Worm (Caenorhabditis elegans): ENCODE results near the gene ZC376.8.

The ZC376.8 gene

DNA sequence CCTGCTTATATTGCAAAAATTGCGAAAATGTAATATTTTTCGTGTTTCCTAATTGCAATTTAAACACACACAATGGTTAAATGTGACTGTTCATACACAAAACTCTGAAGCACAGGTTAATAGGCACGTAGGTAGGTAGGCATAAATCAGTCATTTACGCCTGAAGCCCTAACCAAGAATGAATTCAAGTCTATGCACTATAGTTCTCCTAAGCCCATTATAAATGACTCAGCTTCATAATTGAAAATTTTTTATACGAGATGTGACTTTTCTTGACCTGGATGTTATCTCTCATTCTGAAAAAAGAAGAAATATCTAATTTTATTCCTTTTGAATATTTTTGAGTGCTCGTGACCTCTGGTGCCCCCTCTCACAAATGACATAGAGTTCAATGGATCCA is 38.2 kb upstream of the ZC376.8 start:
- TF ChIP-seq flt-1 (GFP tag; IDR thresholded peaks at IDR 0.05) (no peak), pes-1 (GFP tag; IDR thresholded peaks at IDR 0.05) (no peak), tbx-11 (GFP tag; IDR thresholded peaks at IDR 0.05) (no peak), ceh-13 (GFP tag; optimal IDR thresholded peaks at IDR 0.05) (no peak), hmbx-1 (tag; optimal IDR thresholded peaks at IDR 0.05) (no peak), sea-1 (GFP tag; conservative IDR thresholded peaks at IDR 0.05) (no peak), B0310.2 (tag; optimal IDR thresholded peaks at IDR 0.05) (no peak), hmg-4 (GFP tag; optimal IDR thresholded peaks at IDR 0.05) (no peak), hnd-1 (tag; optimal IDR thresholded peaks at IDR 0.05) (no peak), F13C5.2 (tag; optimal IDR thresholded peaks at IDR 0.05) (no peak), ceh-36 (tag; optimal IDR thresholded peaks at IDR 0.05) (no peak), tra-4 (tag; optimal IDR thresholded peaks at IDR 0.05) (no peak), scrt-1 (GFP tag; IDR thresholded peaks at IDR 0.05) (no peak), ets-7 (tag; optimal IDR thresholded peaks at IDR 0.05) (no peak)

- no peak for TF ChIP-seq aly-1 (tag; optimal IDR thresholded peaks at IDR 0.05)
- no peak for TF ChIP-seq ama-1 (optimal IDR thresholded peaks at IDR 0.05)
- no peak for TF ChIP-seq hmbx-1 (tag; optimal IDR thresholded peaks at IDR 0.05)
- TF ChIP-seq ceh-36 (tag; optimal IDR thresholded peaks at IDR 0.05), result no peak
- no peak for TF ChIP-seq B0310.2 (tag; optimal IDR thresholded peaks at IDR 0.05)
- no peak for TF ChIP-seq ets-7 (tag; optimal IDR thresholded peaks at IDR 0.05)
- no peak for TF ChIP-seq tbx-11 (GFP tag; IDR thresholded peaks at IDR 0.05)
- TF ChIP-seq hmg-4 (GFP tag; optimal IDR thresholded peaks at IDR 0.05), result no peak
Observed at ce11 chrV:14143634-14144033, 36.4 kb upstream of the ZC376.8 start.

DNA sequence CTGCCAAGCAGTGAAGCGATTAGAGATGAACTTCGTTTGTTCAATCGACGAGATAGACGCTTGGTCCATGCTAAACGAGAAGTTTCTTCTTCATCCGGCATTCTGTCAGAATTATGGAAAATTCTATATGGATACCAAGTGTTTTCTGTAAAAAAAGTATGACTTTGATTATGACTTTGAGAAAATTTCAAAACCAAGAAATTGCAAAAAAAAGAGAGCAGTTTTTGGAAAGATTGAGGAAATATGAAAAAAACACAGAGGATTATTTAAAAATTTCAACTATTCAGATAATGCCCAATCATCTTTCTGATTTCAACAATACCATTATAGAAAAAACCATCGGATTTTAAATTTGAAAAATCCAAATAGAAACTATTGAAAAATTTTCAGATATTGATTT is 34.8 kb upstream of the ZC376.8 start, which contains the start of gene par-1:
TSS of gene par-1 (minus strand) at position 101 of the 400 bp plus-strand sequence.
- TF ChIP-seq hmbx-1 (tag; optimal IDR thresholded peaks at IDR 0.05) (no peak), ets-7 (tag; optimal IDR thresholded peaks at IDR 0.05) (no peak), ceh-36 (tag; optimal IDR thresholded peaks at IDR 0.05) (no peak), scrt-1 (GFP tag; IDR thresholded peaks at IDR 0.05) (no peak), tbx-11 (GFP tag; IDR thresholded peaks at IDR 0.05) (no peak), flt-1 (GFP tag; IDR thresholded peaks at IDR 0.05) (no peak), tra-4 (tag; optimal IDR thresholded peaks at IDR 0.05) (no peak)

DNA sequence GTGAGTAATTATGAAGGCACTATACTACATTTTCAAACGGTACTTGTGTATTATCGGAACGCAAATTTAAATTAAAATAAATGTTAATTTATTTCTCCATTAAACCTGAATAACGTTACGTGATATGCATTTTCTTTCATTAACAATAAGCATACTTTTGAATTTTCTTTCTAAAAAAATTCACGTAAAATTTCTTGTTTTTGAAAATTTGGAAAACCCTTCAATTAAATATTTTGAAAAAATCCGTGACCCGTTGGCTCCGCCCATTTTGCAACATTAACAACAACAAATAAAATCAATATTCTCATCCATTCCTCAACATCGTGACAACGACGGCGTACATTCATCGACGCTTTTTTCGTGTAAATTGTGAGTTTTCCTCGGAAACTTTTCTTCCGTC is 33.8 kb upstream of the ZC376.8 start, which contains the start of gene acs-10:
TSS of gene acs-10 (plus strand) at position 301 of the 400 bp plus-strand sequence.
- no peak for TF ChIP-seq hmbx-1 (tag; optimal IDR thresholded peaks at IDR 0.05)
- TF ChIP-seq tbx-37 (GFP tag; conservative IDR thresholded peaks at IDR 0.05), result no peak
- no peak for TF ChIP-seq aly-1 (tag; optimal IDR thresholded peaks at IDR 0.05)
- no peak for TF ChIP-seq ceh-36 (tag; optimal IDR thresholded peaks at IDR 0.05)
- TF ChIP-seq sea-1 (GFP tag; conservative IDR thresholded peaks at IDR 0.05), result no peak
- TF ChIP-seq pes-1 (GFP tag; IDR thresholded peaks at IDR 0.05), result no peak
- no peak for TF ChIP-seq ama-1 (optimal IDR thresholded peaks at IDR 0.05)
- no peak for TF ChIP-seq hmg-4 (GFP tag; optimal IDR thresholded peaks at IDR 0.05)
- no peak for TF ChIP-seq F13C5.2 (tag; optimal IDR thresholded peaks at IDR 0.05)
- TF ChIP-seq B0310.2 (tag; optimal IDR thresholded peaks at IDR 0.05), result no peak
- no peak for TF ChIP-seq ets-7 (tag; optimal IDR thresholded peaks at IDR 0.05)
- no peak for TF ChIP-seq scrt-1 (GFP tag; IDR thresholded peaks at IDR 0.05)
- no peak for TF ChIP-seq tbx-11 (GFP tag; IDR thresholded peaks at IDR 0.05)
- TF ChIP-seq hnd-1 (tag; optimal IDR thresholded peaks at IDR 0.05), result no peak
- no peak for TF ChIP-seq ceh-13 (GFP tag; optimal IDR thresholded peaks at IDR 0.05)

DNA sequence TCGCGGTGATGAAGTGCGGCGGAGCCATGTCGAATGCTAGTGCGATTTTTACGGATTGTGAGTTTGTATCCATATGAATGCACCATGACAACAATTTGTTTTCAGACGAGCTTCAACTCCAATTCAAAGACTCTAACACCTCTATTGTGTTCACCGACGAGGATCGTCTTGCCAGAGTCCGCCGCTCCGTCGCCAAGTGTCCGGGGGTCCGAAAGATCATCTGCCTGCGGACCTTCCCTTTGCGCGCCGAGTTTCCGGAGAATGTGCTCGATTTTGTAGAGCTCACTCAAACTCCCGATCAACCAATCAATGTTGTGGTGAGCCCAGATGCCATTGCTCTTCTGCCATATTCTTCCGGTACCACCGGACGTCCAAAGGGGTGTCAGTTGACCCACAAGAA is 32.9 kb upstream of the ZC376.8 start:
- TF ChIP-seq ets-7 (tag; optimal IDR thresholded peaks at IDR 0.05) (no peak), scrt-1 (GFP tag; IDR thresholded peaks at IDR 0.05) (no peak), B0310.2 (tag; optimal IDR thresholded peaks at IDR 0.05) (no peak), tra-4 (tag; optimal IDR thresholded peaks at IDR 0.05) (no peak), pes-1 (GFP tag; IDR thresholded peaks at IDR 0.05) (no peak), ceh-36 (tag; optimal IDR thresholded peaks at IDR 0.05) (no peak), aly-1 (tag; optimal IDR thresholded peaks at IDR 0.05) (no peak), ama-1 (optimal IDR thresholded peaks at IDR 0.05) (no peak), tbx-37 (GFP tag; conservative IDR thresholded peaks at IDR 0.05) (no peak), flt-1 (GFP tag; IDR thresholded peaks at IDR 0.05) (no peak), F13C5.2 (tag; optimal IDR thresholded peaks at IDR 0.05) (no peak), ceh-13 (GFP tag; optimal IDR thresholded peaks at IDR 0.05) (no peak), sea-1 (GFP tag; conservative IDR thresholded peaks at IDR 0.05) (no peak), hnd-1 (tag; optimal IDR thresholded peaks at IDR 0.05) (no peak), hmg-4 (GFP tag; optimal IDR thresholded peaks at IDR 0.05) (no peak), hmbx-1 (tag; optimal IDR thresholded peaks at IDR 0.05) (no peak)

- no peak for TF ChIP-seq scrt-1 (GFP tag; IDR thresholded peaks at IDR 0.05)
- TF ChIP-seq ama-1 (optimal IDR thresholded peaks at IDR 0.05), result no peak
Observed at ce11 chrV:14149125-14149524, 30.9 kb upstream of the ZC376.8 start.

DNA sequence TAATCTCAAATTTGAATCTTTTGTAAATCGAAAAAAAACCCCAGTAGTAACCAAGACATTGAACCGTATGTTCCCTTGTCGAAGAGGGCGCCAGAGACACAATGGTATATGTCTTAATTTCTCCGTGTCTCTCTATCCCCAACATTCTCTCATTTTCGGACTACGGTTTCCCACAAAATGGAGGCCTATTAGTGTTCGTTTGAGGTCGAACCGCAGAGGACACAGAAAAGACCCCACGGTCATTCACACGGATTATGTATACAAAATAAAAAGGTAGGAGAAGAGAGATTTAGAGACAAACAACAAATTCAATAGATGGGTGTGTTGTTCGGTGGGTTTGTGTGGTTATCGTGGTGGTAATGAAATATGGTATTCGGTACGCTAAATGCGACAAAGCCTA is 29.1 kb upstream of the ZC376.8 start:
- no peak for TF ChIP-seq ets-7 (tag; optimal IDR thresholded peaks at IDR 0.05)
- no peak for TF ChIP-seq aly-1 (tag; optimal IDR thresholded peaks at IDR 0.05)
- TF ChIP-seq flt-1 (GFP tag; IDR thresholded peaks at IDR 0.05), result no peak
- TF ChIP-seq B0310.2 (tag; optimal IDR thresholded peaks at IDR 0.05), result no peak

ce11 chrV:14153615-14154014 is 26.4 kb upstream of the ZC376.8 start:
- TF ChIP-seq ceh-13 (GFP tag; optimal IDR thresholded peaks at IDR 0.05) (no peak), hmg-4 (GFP tag; optimal IDR thresholded peaks at IDR 0.05) (no peak)

- no peak for TF ChIP-seq ceh-13 (GFP tag; optimal IDR thresholded peaks at IDR 0.05)
- TF ChIP-seq F13C5.2 (tag; optimal IDR thresholded peaks at IDR 0.05), result no peak
- TF ChIP-seq tra-4 (tag; optimal IDR thresholded peaks at IDR 0.05), result no peak
- no peak for TF ChIP-seq ceh-36 (tag; optimal IDR thresholded peaks at IDR 0.05)
- no peak for TF ChIP-seq aly-1 (tag; optimal IDR thresholded peaks at IDR 0.05)
- TF ChIP-seq tbx-11 (GFP tag; IDR thresholded peaks at IDR 0.05), result no peak
- TF ChIP-seq sea-1 (GFP tag; conservative IDR thresholded peaks at IDR 0.05), result no peak
Observed at ce11 chrV:14156468-14156867, 23.6 kb upstream of the ZC376.8 start, which contains the start of gene AH10.2. Gene AH10.2 (plus strand): TSS chrV:14156768.
